Worm (Caenorhabditis elegans): Measurements from ENCODE around the gene tif-1A.

DNA sequence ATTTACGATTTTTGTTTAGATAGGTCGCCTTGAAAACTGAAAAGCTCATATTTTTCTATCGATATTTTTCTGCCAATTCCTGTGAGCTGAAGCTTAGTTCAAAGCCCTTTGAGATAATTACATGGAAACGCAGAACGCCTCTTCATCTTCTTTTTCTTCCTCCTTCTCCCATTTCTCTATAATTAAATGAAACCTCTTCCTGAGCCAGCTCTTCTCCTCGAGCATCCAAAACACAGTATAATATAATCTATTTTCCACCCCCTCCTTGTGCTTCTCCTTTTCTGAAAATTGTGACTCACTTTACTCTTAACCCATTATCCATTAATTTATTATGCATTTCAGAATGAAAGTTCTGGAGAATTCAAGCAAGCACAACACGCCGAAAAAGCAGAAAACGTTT lies 47.6 kb downstream of the tif-1A start, which contains the start of gene F37A8.5:
- TF ChIP-seq nhr-76 (tag; optimal IDR thresholded peaks at IDR 0.05), result no peak
- no peak for TF ChIP-seq egl-27 (tag; optimal IDR thresholded peaks at IDR 0.05)
- no peak for TF ChIP-seq F44E2.7 (GFP tag; IDR thresholded peaks at IDR 0.05)
- no peak for TF ChIP-seq lin-15B (tag; optimal IDR thresholded peaks at IDR 0.05)
- TF ChIP-seq Y5F2A.4 (GFP tag; optimal IDR thresholded peaks at IDR 0.05), result no peak

All from whole organism, L4 larva.